ENCODE assay signal across 3 fruit fly cellular contexts in the genomic region with DNA sequence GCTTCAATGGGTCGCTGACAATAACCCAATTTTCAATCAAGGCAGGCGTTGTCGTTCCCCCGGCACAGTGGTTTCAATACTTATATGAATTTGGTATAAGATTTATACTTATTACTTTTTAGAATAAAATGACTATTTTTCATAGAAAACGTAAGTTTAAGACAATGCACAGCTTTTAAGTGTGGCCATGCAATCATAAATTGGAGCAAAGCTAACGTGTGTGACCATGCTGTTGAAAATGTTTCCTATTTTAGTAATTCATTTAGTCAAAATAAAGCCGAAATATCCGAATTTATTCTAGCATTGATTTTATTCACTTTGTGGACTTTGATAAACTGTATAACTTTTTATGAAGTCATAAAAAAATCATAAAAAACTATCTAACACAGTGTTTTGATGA.
TF ChIP-seq lines count a peak whose summit lies in the region.

No protein-coding gene starts in this region.

- TF ChIP-seq CTCF in whole organism, embryonic (GFP tag; optimal IDR thresholded peaks at IDR 0.05; lab: Kevin White, UChicago) = no peak

TF ChIP-seq in whole organism, adult, 20 proteins besides CTCF, POLR2A, EP300 and RAD21:
- TF ChIP-seq tj (GFP tag; optimal IDR thresholded peaks at IDR 0.05; lab: Kevin White, UChicago) (no peak), toe (GFP tag; optimal IDR thresholded peaks at IDR 0.05; lab: Kevin White, UChicago) (no peak), CG7045 (GFP tag; optimal IDR thresholded peaks at IDR 0.05; lab: Kevin White, UChicago) (no peak), kay (GFP tag; lab: Kevin White, UChicago; ENCODE audit: borderline replicate concordance) (peak; percentile 57)

TF ChIP-seq in whole organism, embryonic, 481 proteins besides CTCF, POLR2A, EP300 and RAD21 (continues in another document):
- TF ChIP-seq sisA (GFP tag; IDR thresholded peaks at IDR 0.05; lab: Robert Waterston, UW) = no peak
- peak; percentile 13 for TF ChIP-seq Ssrp (tag; optimal IDR thresholded peaks at IDR 0.05; lab: Kevin White, UChicago)
- peak; percentile 47 for TF ChIP-seq dmrt99B (tag; optimal IDR thresholded peaks at IDR 0.05; lab: Kevin White, UChicago)
- no peak for TF ChIP-seq CG7372 (GFP tag; IDR thresholded peaks at IDR 0.05; lab: Robert Waterston, UW)
- no peak for TF ChIP-seq NC2α (GFP tag; optimal IDR thresholded peaks at IDR 0.05; lab: Kevin White, UChicago)
- no peak for TF ChIP-seq CG12236 (GFP tag; optimal IDR thresholded peaks at IDR 0.05; lab: Kevin White, UChicago)
- no peak for TF ChIP-seq Scr (GFP tag; IDR thresholded peaks at IDR 0.05; lab: Robert Waterston, UW; ENCODE audit: partially characterized antibody)
- no peak for TF ChIP-seq CG8388 (GFP tag; optimal IDR thresholded peaks at IDR 0.05; lab: Kevin White, UChicago)
- TF ChIP-seq tin (GFP tag; optimal IDR thresholded peaks at IDR 0.05; lab: Kevin White, UChicago) = no peak
- no peak for TF ChIP-seq CG9876 (GFP tag; optimal IDR thresholded peaks at IDR 0.05; lab: Kevin White, UChicago)
- TF ChIP-seq stc (GFP tag; IDR thresholded peaks at IDR 0.05; lab: Robert Waterston, UW) = no peak
- no peak for TF ChIP-seq dan (GFP tag; IDR thresholded peaks at IDR 0.05; lab: Robert Waterston, UW)
- TF ChIP-seq phol (tag; optimal IDR thresholded peaks at IDR 0.05; lab: Kevin White, UChicago) = peak; percentile 53
- no peak for TF ChIP-seq bab2 (GFP tag; optimal IDR thresholded peaks at IDR 0.05; lab: Kevin White, UChicago)
- no peak for TF ChIP-seq BEAF-32 (GFP tag; optimal IDR thresholded peaks at IDR 0.05; lab: Kevin White, UChicago)
- peak; percentile 34 for TF ChIP-seq CG2678 (tag; optimal IDR thresholded peaks at IDR 0.05; lab: Kevin White, UChicago)
- no peak for TF ChIP-seq NFAT (GFP tag; IDR thresholded peaks at IDR 0.05; lab: Robert Waterston, UW)
- TF ChIP-seq Med (GFP tag; lab: Kevin White, UChicago) = no peak
- TF ChIP-seq Asciz (GFP tag; optimal IDR thresholded peaks at IDR 0.05; lab: Kevin White, UChicago) = peak; percentile 8
- no peak for TF ChIP-seq CG32767 (GFP tag; IDR thresholded peaks at IDR 0.05; lab: Robert Waterston, UW)
- TF ChIP-seq sens (GFP tag; lab: Kevin White, UChicago) = peak; percentile 83
- TF ChIP-seq CG17359 (tag; optimal IDR thresholded peaks at IDR 0.05; lab: Kevin White, UChicago) = no peak
- no peak for TF ChIP-seq Jarid2 (GFP tag; optimal IDR thresholded peaks at IDR 0.05; lab: Kevin White, UChicago)
- TF ChIP-seq CG12391 (tag; optimal IDR thresholded peaks at IDR 0.05; lab: Kevin White, UChicago) = peak; percentile 14
- peak; percentile 13 for TF ChIP-seq CG9437 (GFP tag; optimal IDR thresholded peaks at IDR 0.05; lab: Kevin White, UChicago)
- TF ChIP-seq B-H2 (GFP tag; optimal IDR thresholded peaks at IDR 0.05; lab: Kevin White, UChicago) = no peak
- peak; percentile 11 for TF ChIP-seq tap (tag; optimal IDR thresholded peaks at IDR 0.05; lab: Kevin White, UChicago)
- peak; percentile 19 for TF ChIP-seq CG7556 (GFP tag; optimal IDR thresholded peaks at IDR 0.05; lab: Kevin White, UChicago)
- no peak for TF ChIP-seq D (optimal IDR thresholded peaks at IDR 0.05; lab: Kevin White, UChicago)
- TF ChIP-seq D (GFP tag; optimal IDR thresholded peaks at IDR 0.05; lab: Kevin White, UChicago) = no peak
- no peak for TF ChIP-seq fd3F (GFP tag; optimal IDR thresholded peaks at IDR 0.05; lab: Kevin White, UChicago)
- TF ChIP-seq CG9215 (GFP tag; IDR thresholded peaks at IDR 0.05; lab: Robert Waterston, UW) = no peak
- TF ChIP-seq gfzf (GFP tag; optimal IDR thresholded peaks at IDR 0.05; lab: Kevin White, UChicago) = no peak
- no peak for TF ChIP-seq sna (GFP tag; IDR thresholded peaks at IDR 0.05; lab: Robert Waterston, UW; ENCODE audit: partially characterized antibody)
- TF ChIP-seq CG7839 (tag; optimal IDR thresholded peaks at IDR 0.05; lab: Kevin White, UChicago) = peak; percentile 24
- no peak for TF ChIP-seq Adf1 (GFP tag; IDR thresholded peaks at IDR 0.05; lab: Robert Waterston, UW)
- TF ChIP-seq unc-4 (GFP tag; IDR thresholded peaks at IDR 0.05; lab: Robert Waterston, UW; ENCODE audit: partially characterized antibody) = no peak
- peak; percentile 45 for TF ChIP-seq CG18262 (tag; optimal IDR thresholded peaks at IDR 0.05; lab: Kevin White, UChicago)
- TF ChIP-seq jing (GFP tag; optimal IDR thresholded peaks at IDR 0.05; lab: Kevin White, UChicago) = no peak
- no peak for TF ChIP-seq sqz (GFP tag; optimal IDR thresholded peaks at IDR 0.05; lab: Kevin White, UChicago)
- TF ChIP-seq repo (GFP tag; optimal IDR thresholded peaks at IDR 0.05; lab: Kevin White, UChicago) = no peak
- TF ChIP-seq lab (GFP tag; optimal IDR thresholded peaks at IDR 0.05; lab: Kevin White, UChicago) = no peak
- TF ChIP-seq CG1233 (GFP tag; optimal IDR thresholded peaks at IDR 0.05; lab: Kevin White, UChicago) = no peak
- no peak for TF ChIP-seq CG31388 (GFP tag; optimal IDR thresholded peaks at IDR 0.05; lab: Kevin White, UChicago)

TF ChIP-seq in whole organism, prepupa, 60 proteins besides CTCF, POLR2A, EP300 and RAD21:
- TF ChIP-seq ss (GFP tag; optimal IDR thresholded peaks at IDR 0.05; lab: Kevin White, UChicago) (no peak), Sox15 (GFP tag; optimal IDR thresholded peaks at IDR 0.05; lab: Kevin White, UChicago) (no peak), CG6808 (GFP tag; optimal IDR thresholded peaks at IDR 0.05; lab: Kevin White, UChicago) (no peak), CG8119 (GFP tag; IDR thresholded peaks at IDR 0.05; lab: Robert Waterston, UW) (no peak), CG11294 (GFP tag; IDR thresholded peaks at IDR 0.05; lab: Robert Waterston, UW) (no peak), CG32006 (GFP tag; optimal IDR thresholded peaks at IDR 0.05; lab: Kevin White, UChicago) (peak; percentile 29), Ets21C (GFP tag; optimal IDR thresholded peaks at IDR 0.05; lab: Kevin White, UChicago) (no peak), Hr4 (GFP tag; optimal IDR thresholded peaks at IDR 0.05; lab: Kevin White, UChicago) (peak; percentile 19), acj6 (GFP tag; optimal IDR thresholded peaks at IDR 0.05; lab: Kevin White, UChicago) (no peak), Eip78C (GFP tag; lab: Kevin White, UChicago) (peak; percentile 27), CG9139 (GFP tag; optimal IDR thresholded peaks at IDR 0.05; lab: Kevin White, UChicago) (no peak)
